Worm (Caenorhabditis elegans) whole organism, early embryonic: ENCODE measurements around the gene F07F6.7.

ENCODE experiments used
- B0310.2 ChIP-seq: sonication (generic microtip); optimal IDR thresholded peaks from 2 replicates; lab custom pipeline; 2016; ENCODE audit warnings: mild to moderate bottlenecking, missing genetic modification characterization, missing compliant biosample characterization
- F13C5.2 ChIP-seq: sonication (generic microtip); optimal IDR thresholded peaks from 2 replicates; lab custom pipeline; 2017; ENCODE audit warnings: mild to moderate bottlenecking, missing genetic modification characterization, inconsistent platforms, missing compliant biosample characterization
- aly-1 ChIP-seq: sonication (generic microtip); optimal IDR thresholded peaks from 2 replicates; lab custom pipeline; 2016; ENCODE audit warnings: missing genetic modification characterization, missing compliant biosample characterization
- ama-1 ChIP-seq: fragments of 150-350 bp; optimal IDR thresholded peaks from 2 replicates; lab custom pipeline; 2014
- ceh-13 ChIP-seq: fragments of 200-800 bp; sonication (Bioruptor generic); optimal IDR thresholded peaks from 2 replicates; lab custom pipeline; 2018; ENCODE audit warnings: mild to moderate bottlenecking, missing genetic modification characterization, missing compliant biosample characterization
- ceh-36 ChIP-seq: sonication (generic microtip); optimal IDR thresholded peaks from 2 replicates; lab custom pipeline; 2016; ENCODE audit warnings: missing genetic modification characterization, inconsistent platforms, missing compliant biosample characterization
- ets-7 ChIP-seq: sonication (generic microtip); optimal IDR thresholded peaks from 2 replicates; lab custom pipeline; 2016; ENCODE audit warnings: missing genotype, missing genetic modification characterization, missing compliant biosample characterization
- flt-1 ChIP-seq: fragments of 200-800 bp; sonication (Bioruptor generic); IDR thresholded peaks from 2 replicates; pipeline ENCODE4 v1.3.6; 2022; ENCODE audit warnings: missing genetic modification characterization, missing compliant biosample characterization
- hmbx-1 ChIP-seq: sonication (generic microtip); optimal IDR thresholded peaks from 2 replicates; lab custom pipeline; 2016; ENCODE audit warnings: mild to moderate bottlenecking, missing genetic modification characterization, missing compliant biosample characterization
- hmg-4 ChIP-seq: fragments of 200-800 bp; sonication (Bioruptor generic); optimal IDR thresholded peaks from 2 replicates; lab custom pipeline; 2018; ENCODE audit warnings: mild to moderate bottlenecking, missing genetic modification characterization, missing compliant biosample characterization
- hnd-1 ChIP-seq: sonication (generic microtip); optimal IDR thresholded peaks from 2 replicates; lab custom pipeline; 2016; ENCODE audit warnings: missing genetic modification characterization, missing compliant biosample characterization
- pes-1 ChIP-seq: fragments of 200-800 bp; sonication (Bioruptor generic); IDR thresholded peaks from 2 replicates; pipeline ENCODE4 v1.3.6; 2022; ENCODE audit warnings: missing genetic modification reagents, missing genetic modification characterization, missing compliant biosample characterization
- scrt-1 ChIP-seq: fragments of 200-800 bp; sonication (Bioruptor generic); IDR thresholded peaks from 2 replicates; pipeline ENCODE4 v1.3.6; 2022; ENCODE audit warnings: missing genetic modification characterization, missing compliant biosample characterization
- sea-1 ChIP-seq: fragments of 200-800 bp; sonication (Bioruptor generic); conservative IDR thresholded peaks from 2 replicates; pipeline ENCODE4 v1.3.6; 2022; ENCODE audit warnings: missing genetic modification characterization, missing compliant biosample characterization
- tbx-11 ChIP-seq: fragments of 200-800 bp; sonication (Bioruptor generic); IDR thresholded peaks from 2 replicates; pipeline ENCODE4 v1.3.6; 2022; ENCODE audit warnings: missing genetic modification characterization, missing compliant biosample characterization
- tbx-37 ChIP-seq: fragments of 200-800 bp; sonication (Bioruptor generic); conservative IDR thresholded peaks from 2 replicates; pipeline ENCODE4 v1.3.6; 2022; ENCODE audit warnings: missing genetic modification reagents, missing genetic modification characterization, missing compliant biosample characterization
- tra-4 ChIP-seq: sonication (generic microtip); optimal IDR thresholded peaks from 2 replicates; lab custom pipeline; 2017; ENCODE audit warnings: missing genetic modification characterization, missing compliant biosample characterization

F07F6.7 gene

DNA sequence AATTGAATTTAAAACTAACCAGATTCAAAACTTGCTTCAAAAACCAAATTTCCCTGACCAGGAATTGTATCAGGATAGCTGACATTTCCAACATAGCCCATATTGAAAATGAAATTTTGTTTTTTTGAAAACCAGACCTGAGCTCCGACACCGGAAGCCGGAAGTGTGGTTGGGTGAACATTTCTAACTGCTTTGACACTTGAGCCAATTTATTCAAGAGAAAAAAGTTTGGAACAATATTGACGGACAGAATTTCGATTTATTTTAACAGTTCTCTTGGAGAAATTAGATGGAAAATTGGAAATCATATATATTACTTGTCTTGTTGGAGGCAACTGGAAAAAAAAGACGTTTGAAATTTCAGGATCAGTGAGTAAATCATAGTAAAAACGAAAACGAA, 36.4 kb downstream of the F07F6.7 start, which contains the start of gene ccpp-6:
Gene ccpp-6 (minus strand): TSS at position 101 of the 400 bp plus-strand sequence.
- TF ChIP-seq scrt-1, result no peak
- no peak for TF ChIP-seq tbx-11 (GFP tag; lab: Robert Waterston, UW)
- TF ChIP-seq tra-4 (tag; lab: Kevin White, UChicago), result no peak
- TF ChIP-seq hmg-4 (GFP tag; lab: Kevin White, UChicago), result no peak
- no peak for TF ChIP-seq ceh-13
- TF ChIP-seq hmbx-1 (tag; lab: Kevin White, UChicago), result no peak
- no peak for TF ChIP-seq tbx-37 (GFP tag; lab: Robert Waterston, UW)
- no peak for TF ChIP-seq F13C5.2 (tag; lab: Kevin White, UChicago)
- no peak for TF ChIP-seq ceh-36 (tag; lab: Kevin White, UChicago)
- TF ChIP-seq flt-1, result no peak
- no peak for TF ChIP-seq hnd-1 (tag; lab: Kevin White, UChicago)
- TF ChIP-seq pes-1 (GFP tag; lab: Robert Waterston, UW), result no peak
- TF ChIP-seq ama-1 (lab: Kevin White, UChicago), result no peak
- no peak for TF ChIP-seq B0310.2 (tag; lab: Kevin White, UChicago)
- TF ChIP-seq sea-1 (GFP tag; lab: Robert Waterston, UW), result no peak
- TF ChIP-seq ets-7 (tag; lab: Kevin White, UChicago), result no peak
- TF ChIP-seq aly-1 (tag; lab: Kevin White, UChicago), result no peak

ce11 chrII:5384282-5384681, 39.4 kb downstream of the F07F6.7 start:
- TF ChIP-seq F13C5.2 (tag; lab: Kevin White, UChicago) (no peak), sea-1 (GFP tag; lab: Robert Waterston, UW) (no peak), ama-1 (lab: Kevin White, UChicago) (no peak), ets-7 (tag; lab: Kevin White, UChicago) (no peak)

DNA sequence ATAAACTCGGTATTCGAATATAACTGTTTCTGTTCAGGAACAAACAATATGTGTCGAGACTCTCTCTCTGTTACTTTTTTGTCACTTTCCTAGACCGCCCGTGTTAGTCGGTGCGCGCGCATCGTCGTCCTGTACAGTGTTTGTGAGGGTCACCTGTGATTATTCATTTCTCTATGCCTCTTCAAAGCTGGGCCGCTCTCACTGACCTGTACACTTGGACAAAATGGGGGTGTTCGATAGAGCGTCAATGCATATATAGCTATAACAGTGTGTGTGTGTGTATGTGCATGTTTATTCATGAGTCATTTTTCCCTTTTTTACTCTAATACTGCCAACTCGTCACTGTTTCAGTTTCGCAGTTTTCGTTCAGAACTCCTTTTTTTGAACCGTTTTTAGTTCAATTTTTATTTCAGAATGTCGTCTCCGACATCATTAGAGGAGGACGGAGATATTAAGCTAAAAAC, 44.0 kb downstream of the F07F6.7 start, which contains the start of gene pkc-3:
Gene pkc-3 (plus strand): TSS at position 414 of the 464 bp plus-strand sequence.
- TF ChIP-seq tbx-11 (GFP tag; lab: Robert Waterston, UW), result no peak
- peak; percentile 41 for TF ChIP-seq hmg-4 (GFP tag; lab: Kevin White, UChicago)

DNA sequence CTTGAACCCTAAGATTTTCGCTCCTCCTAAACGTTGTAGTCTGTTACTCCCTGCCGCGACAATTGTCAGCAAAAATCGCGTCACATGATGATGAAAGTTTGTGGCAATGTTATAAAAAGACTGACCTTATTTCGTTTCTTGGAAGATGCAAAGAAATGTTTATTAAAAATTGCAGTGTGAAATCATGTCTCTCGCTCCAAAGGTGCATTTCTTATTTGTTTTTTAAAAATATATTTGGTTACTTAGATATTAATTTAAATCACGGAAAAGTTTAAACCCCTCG, 45.5 kb downstream of the F07F6.7 start:
- TF ChIP-seq scrt-1 (no peak), flt-1 (no peak), B0310.2 (tag; lab: Kevin White, UChicago) (no peak), ama-1 (lab: Kevin White, UChicago) (no peak), sea-1 (GFP tag; lab: Robert Waterston, UW) (no peak), tra-4 (tag; lab: Kevin White, UChicago) (no peak), aly-1 (tag; lab: Kevin White, UChicago) (no peak), ceh-13 (no peak), ets-7 (tag; lab: Kevin White, UChicago) (no peak), ceh-36 (tag; lab: Kevin White, UChicago) (no peak), tbx-37 (GFP tag; lab: Robert Waterston, UW) (no peak)

- TF ChIP-seq B0310.2 (tag; lab: Kevin White, UChicago) (no peak), hmbx-1 (tag; lab: Kevin White, UChicago) (no peak), F13C5.2 (tag; lab: Kevin White, UChicago) (no peak), aly-1 (tag; lab: Kevin White, UChicago) (no peak), tbx-11 (GFP tag; lab: Robert Waterston, UW) (no peak), ets-7 (tag; lab: Kevin White, UChicago) (no peak), flt-1 (no peak), hmg-4 (GFP tag; lab: Kevin White, UChicago) (no peak), tra-4 (tag; lab: Kevin White, UChicago) (no peak), hnd-1 (tag; lab: Kevin White, UChicago) (no peak), ceh-36 (tag; lab: Kevin White, UChicago) (no peak), sea-1 (GFP tag; lab: Robert Waterston, UW) (no peak), ceh-13 (no peak), tbx-37 (GFP tag; lab: Robert Waterston, UW) (no peak), ama-1 (lab: Kevin White, UChicago) (no peak)
Observed at ce11 chrII:5377467-5378238, 46.0 kb downstream of the F07F6.7 start, which contains the start of gene prdx-2. prdx-2 (plus strand) TSS chrII:5378195.

ce11 chrII:5374967-5375366, 48.7 kb downstream of the F07F6.7 start, which contains the start of gene algn-2:
algn-2 (plus strand) TSS chrII:5375267.
- no peak for TF ChIP-seq pes-1 (GFP tag; lab: Robert Waterston, UW)
- no peak for TF ChIP-seq ets-7 (tag; lab: Kevin White, UChicago)
- no peak for TF ChIP-seq hmg-4 (GFP tag; lab: Kevin White, UChicago)
- no peak for TF ChIP-seq ceh-36 (tag; lab: Kevin White, UChicago)
- no peak for TF ChIP-seq aly-1 (tag; lab: Kevin White, UChicago)
- TF ChIP-seq ama-1 (lab: Kevin White, UChicago), result no peak
- TF ChIP-seq tbx-37 (GFP tag; lab: Robert Waterston, UW), result no peak

DNA sequence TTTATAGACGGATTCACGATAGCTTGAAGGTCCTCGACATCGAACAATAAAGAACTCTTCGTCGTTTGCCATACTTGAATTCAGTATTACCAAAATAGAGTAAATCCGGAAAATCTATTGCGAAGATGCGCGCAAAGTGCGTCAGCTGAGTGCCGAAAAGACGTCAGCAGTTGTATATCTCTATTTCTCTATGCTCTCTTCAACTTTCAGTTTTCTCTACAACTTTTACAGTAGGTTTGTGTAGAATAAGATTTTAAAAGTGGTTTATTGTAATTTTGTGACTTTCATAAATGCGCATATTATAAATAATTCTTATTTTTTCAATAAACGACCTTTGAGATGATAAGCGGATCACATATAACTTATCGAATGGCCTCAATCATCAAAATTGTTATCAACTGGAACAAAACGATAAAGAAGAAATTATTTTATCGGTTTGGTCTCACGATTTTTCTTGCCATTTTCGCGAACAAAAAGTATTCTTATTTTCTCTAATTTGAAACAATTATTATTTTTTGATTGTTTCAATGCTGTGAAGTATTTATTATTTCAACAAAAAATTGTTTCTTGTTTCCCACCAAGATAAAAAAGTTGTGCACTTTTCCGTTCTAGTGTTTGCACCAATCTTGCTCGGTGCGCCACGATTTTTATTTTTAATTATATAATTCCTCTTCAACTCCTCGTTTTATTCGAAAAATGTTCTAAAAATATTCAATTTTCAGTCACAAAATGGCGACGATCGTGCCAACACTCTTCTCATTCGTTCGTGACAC, 50.2 kb downstream of the F07F6.7 start, which contains the start of the genes agt-2 and F09E5.3:
Gene agt-2 (minus strand): TSS at position 553 of the 773 bp plus-strand sequence.
Gene F09E5.3 (plus strand): TSS at position 723 of the 773 bp plus-strand sequence.
- TF ChIP-seq hmg-4 (GFP tag; lab: Kevin White, UChicago) (peak; percentile 20), tra-4 (tag; lab: Kevin White, UChicago) (no peak), tbx-11 (GFP tag; lab: Robert Waterston, UW) (no peak), tbx-37 (GFP tag; lab: Robert Waterston, UW) (0 out of 2 replicates have a peak, but pooled peaks have one; percentile 27), flt-1 (0 out of 2 replicates have a peak, but pooled peaks have one; percentile 54), ceh-13 (no peak), F13C5.2 (tag; lab: Kevin White, UChicago) (peak; percentile 36), sea-1 (GFP tag; lab: Robert Waterston, UW) (no peak)
